Worm (Caenorhabditis elegans): Measurements from ENCODE around the gene C07D10.5.
"Not testable (repeated sequence)": the region's sequence is repeated elsewhere in the genome, so short reads cannot be mapped to it uniquely, and the experiment has no call there.

Gene C07D10.5

DNA sequence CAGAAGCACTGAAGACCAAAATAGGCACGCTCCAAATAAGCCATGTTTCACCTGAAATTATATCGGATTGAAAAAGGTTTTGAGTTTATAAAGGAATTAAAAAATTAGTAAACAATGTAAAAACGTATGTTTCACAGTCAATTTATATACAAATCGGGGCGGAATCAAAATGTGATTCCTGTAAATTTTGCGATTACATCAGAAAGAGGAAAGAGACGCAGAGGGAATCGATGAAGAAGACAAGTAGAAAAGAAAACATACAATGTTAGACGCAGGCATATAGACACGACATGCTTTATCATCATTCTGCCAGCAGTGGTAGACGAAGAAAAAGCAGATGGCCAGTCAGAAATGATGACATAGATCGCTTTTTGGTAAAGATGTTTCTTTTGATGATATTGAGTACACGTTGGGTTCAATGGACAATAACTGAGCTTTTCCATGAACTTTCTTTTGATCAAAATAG lies 17.3 kb upstream of the C07D10.5 start, which contains the start of gene msra-1:
msra-1 (minus strand) TSS at position 51 of the 466 bp plus-strand sequence.
- no peak for TF ChIP-seq Y22D7AL.16 (tag; optimal IDR thresholded peaks at IDR 0.05)
- peak; percentile 90 for TF ChIP-seq unc-55 (GFP tag; optimal IDR thresholded peaks at IDR 0.05)
- TF ChIP-seq ceh-6 (GFP tag; optimal IDR thresholded peaks at IDR 0.05): no peak
- TF ChIP-seq C38D4.7 (GFP tag; optimal IDR thresholded peaks at IDR 0.05): no peak
- peak; percentile 35 for TF ChIP-seq dve-1 (tag; optimal IDR thresholded peaks at IDR 0.05)

DNA sequence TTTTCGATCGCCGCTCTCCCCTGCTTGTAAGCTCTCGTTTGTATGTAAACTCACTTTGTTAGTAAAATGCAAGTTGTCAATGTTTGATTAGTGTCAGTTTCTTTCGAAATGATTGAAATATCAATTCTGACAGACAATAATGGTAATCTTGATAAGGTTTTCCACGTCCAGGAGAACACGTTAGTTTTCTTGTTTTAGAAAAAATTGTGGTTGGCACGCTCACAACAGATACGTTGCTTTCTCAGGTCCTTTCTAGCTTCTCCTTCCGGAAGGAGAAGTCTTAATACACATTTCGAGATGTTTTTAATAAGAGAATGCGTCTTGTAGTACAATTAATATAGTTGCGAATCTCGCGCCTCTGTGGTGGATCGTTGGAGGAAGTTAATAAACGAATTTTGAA lies 12.6 kb upstream of the C07D10.5 start, which contains the start of gene F43E2.6:
F43E2.6 (minus strand) TSS at position 101 of the 400 bp plus-strand sequence.
- TF ChIP-seq gmeb-2 (tag; optimal IDR thresholded peaks at IDR 0.05): no peak
- TF ChIP-seq lin-11 (tag; optimal IDR thresholded peaks at IDR 0.05): no peak
- TF ChIP-seq fkh-10 (GFP tag; optimal IDR thresholded peaks at IDR 0.05): no peak
- TF ChIP-seq ahr-1 (tag; optimal IDR thresholded peaks at IDR 0.05): no peak
- TF ChIP-seq pha-4 (tag; optimal IDR thresholded peaks at IDR 0.05): no peak
- no peak for TF ChIP-seq sdc-2 (tag; optimal IDR thresholded peaks at IDR 0.05)
- TF ChIP-seq ztf-16 (tag; optimal IDR thresholded peaks at IDR 0.05): no peak
- no peak for TF ChIP-seq fkh-6 (tag; optimal IDR thresholded peaks at IDR 0.05)
- TF ChIP-seq tbx-2 (tag; optimal IDR thresholded peaks at IDR 0.05): no peak
- no peak for TF ChIP-seq pax-1 (tag; optimal IDR thresholded peaks at IDR 0.05)

DNA sequence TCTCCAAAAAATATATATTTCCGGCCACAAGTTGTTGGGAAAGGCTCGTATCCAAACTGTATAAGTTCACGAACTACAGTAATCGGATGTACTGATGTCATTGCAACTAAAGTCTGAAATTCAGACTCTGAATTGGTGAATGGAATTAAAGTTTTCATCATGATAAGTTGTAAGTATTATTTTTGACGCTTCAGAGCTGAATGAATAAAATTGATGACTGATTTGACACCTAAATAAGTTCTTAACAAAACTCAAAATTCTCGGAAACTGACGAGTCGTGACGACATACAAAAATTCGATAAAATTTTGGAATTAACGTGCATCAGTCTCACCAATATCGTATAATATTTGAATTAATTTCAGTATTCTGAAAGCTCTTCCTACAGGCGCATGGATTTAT lies 11.2 kb upstream of the C07D10.5 start, which contains the start of gene F43E2.11:
F43E2.11 (minus strand) TSS at position 101 of the 400 bp plus-strand sequence.
- not testable (repeated sequence) for TF ChIP-seq pqm-1, pros-1, npax-4 (tag; optimal IDR thresholded peaks at IDR 0.05)

DNA sequence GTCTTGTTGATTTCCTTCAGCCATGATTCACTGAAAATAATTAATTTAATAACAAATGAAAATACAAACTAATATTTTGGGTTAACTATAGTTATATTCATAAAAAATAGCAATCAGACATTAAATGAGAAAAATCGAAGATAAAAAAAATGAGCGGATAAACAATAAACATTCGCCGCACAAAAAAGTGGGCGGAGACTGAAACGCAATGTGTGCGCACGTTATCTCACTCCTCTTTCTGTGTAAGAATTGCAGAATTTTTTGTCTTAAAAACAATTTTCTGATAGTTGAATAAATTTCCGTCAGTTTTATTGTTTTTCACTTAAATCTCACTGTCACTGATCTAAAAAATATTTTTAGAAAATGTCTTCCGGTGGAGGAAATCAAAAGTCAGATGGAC lies 7.2 kb upstream of the C07D10.5 start, which contains the start of the genes mtch-1 and rpb-4:
mtch-1 (minus strand) TSS at position 24 of the 400 bp plus-strand sequence.
rpb-4 (plus strand) TSS at position 353 of the 400 bp plus-strand sequence.
- no peak for TF ChIP-seq unc-55 (GFP tag; optimal IDR thresholded peaks at IDR 0.05)
- no peak for TF ChIP-seq ceh-24 (tag; optimal IDR thresholded peaks at IDR 0.05)
- no peak for TF ChIP-seq gmeb-2 (tag; optimal IDR thresholded peaks at IDR 0.05)
- no peak for TF ChIP-seq lim-6 (tag; optimal IDR thresholded peaks at IDR 0.05)
- TF ChIP-seq T23F11.4 (GFP tag; optimal IDR thresholded peaks at IDR 0.05): no peak
- no peak for TF ChIP-seq ceh-14 (tag; optimal IDR thresholded peaks at IDR 0.05)
- no peak for TF ChIP-seq hlh-15 (tag; optimal IDR thresholded peaks at IDR 0.05)
- TF ChIP-seq ceh-19 (GFP tag; optimal IDR thresholded peaks at IDR 0.05): no peak
- TF ChIP-seq ceh-9 (tag; optimal IDR thresholded peaks at IDR 0.05): no peak
- peak; percentile 1 for TF ChIP-seq dve-1 (tag; optimal IDR thresholded peaks at IDR 0.05)
- no peak for TF ChIP-seq Y22D7AL.16 (tag; optimal IDR thresholded peaks at IDR 0.05)
- TF ChIP-seq nfya-1 (tag; optimal IDR thresholded peaks at IDR 0.05): peak; percentile 33
- no peak for TF ChIP-seq ref-2 (tag; optimal IDR thresholded peaks at IDR 0.05)
- no peak for TF ChIP-seq F13H6.1 (tag; optimal IDR thresholded peaks at IDR 0.05)
- TF ChIP-seq pag-3 (tag; optimal IDR thresholded peaks at IDR 0.05; ENCODE audit: borderline replicate concordance): no peak
- no peak for TF ChIP-seq pros-1 (tag; optimal IDR thresholded peaks at IDR 0.05)

DNA sequence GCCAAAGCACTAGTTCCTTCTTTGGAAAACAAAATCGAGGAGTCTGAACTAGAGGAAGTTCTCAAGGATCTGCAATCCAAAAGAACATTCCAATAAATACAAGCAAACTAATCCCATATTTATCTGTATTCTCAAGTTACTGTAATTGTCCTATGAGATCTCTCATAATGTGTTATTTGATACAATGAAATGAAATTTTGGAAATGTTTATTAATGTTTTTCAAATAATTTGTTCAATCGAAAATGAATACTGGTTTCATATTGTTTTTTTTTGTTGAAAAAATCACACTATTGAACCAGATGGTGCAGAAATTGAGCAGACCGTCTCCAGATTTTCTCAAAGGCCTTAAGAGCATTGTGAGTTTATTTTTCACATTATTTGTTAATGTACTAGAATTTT lies 6.4 kb upstream of the C07D10.5 start, which contains the start of gene F43E2.1:
F43E2.1 (plus strand) TSS at position 301 of the 400 bp plus-strand sequence.
- TF ChIP-seq ahr-1 (tag; optimal IDR thresholded peaks at IDR 0.05) (no peak), pros-1 (tag; optimal IDR thresholded peaks at IDR 0.05) (no peak)

DNA sequence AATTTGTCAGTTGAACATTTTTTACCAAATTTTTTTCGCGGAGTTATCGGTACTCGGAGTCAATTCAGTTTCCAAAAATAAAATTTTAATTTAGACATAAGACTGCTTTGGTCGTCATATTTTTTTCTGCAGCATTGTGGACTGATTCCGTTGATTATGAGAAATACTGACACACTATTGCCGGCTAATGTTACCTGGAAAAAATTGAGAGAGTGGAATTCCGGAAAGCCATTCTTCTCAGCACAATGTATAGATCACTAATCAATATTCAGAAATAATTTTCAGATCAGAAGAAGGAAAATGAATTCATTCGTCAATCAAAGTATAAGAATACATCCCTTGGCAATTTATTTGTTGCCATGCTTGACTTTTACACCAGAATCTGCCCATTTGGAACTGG lies 2.3 kb upstream of the C07D10.5 start, which contains the start of gene C07D10.6:
C07D10.6 (plus strand) TSS at position 301 of the 400 bp plus-strand sequence.
- TF ChIP-seq hlh-13 (GFP tag; optimal IDR thresholded peaks at IDR 0.05) (no peak), sox-2 (GFP tag; IDR thresholded peaks at IDR 0.05) (no peak), ceh-6 (GFP tag; optimal IDR thresholded peaks at IDR 0.05) (no peak), lim-6 (tag; optimal IDR thresholded peaks at IDR 0.05) (no peak), pros-1 (tag; optimal IDR thresholded peaks at IDR 0.05) (no peak), nhr-232 (tag; optimal IDR thresholded peaks at IDR 0.05) (no peak), pha-4 (tag; optimal IDR thresholded peaks at IDR 0.05) (no peak), unc-42 (tag; optimal IDR thresholded peaks at IDR 0.05) (no peak), ceh-30 (tag; optimal IDR thresholded peaks at IDR 0.05) (no peak), gmeb-2 (tag; optimal IDR thresholded peaks at IDR 0.05) (no peak), zip-5 (tag; optimal IDR thresholded peaks at IDR 0.05) (no peak), ceh-14 (tag; optimal IDR thresholded peaks at IDR 0.05) (no peak), fkh-6 (tag; optimal IDR thresholded peaks at IDR 0.05) (no peak), nhr-11 (tag; optimal IDR thresholded peaks at IDR 0.05) (no peak), dve-1 (tag; optimal IDR thresholded peaks at IDR 0.05) (no peak), ceh-31 (tag; optimal IDR thresholded peaks at IDR 0.05) (no peak), ref-2 (tag; optimal IDR thresholded peaks at IDR 0.05) (no peak), sox-4 (tag; optimal IDR thresholded peaks at IDR 0.05) (no peak)

Data from whole organism, late embryonic.